Worm (Caenorhabditis elegans) whole organism, L4/young adult: ENCODE measurements around the gene F22B5.6.
"Not testable (repeated sequence)": the region's sequence is repeated elsewhere in the genome, so short reads cannot be mapped to it uniquely, and the experiment has no call there.

Experiments
- W03F9.2 ChIP-seq: fragments of 150-350 bp; optimal IDR thresholded peaks from 2 replicates; lab custom pipeline; 2014; ENCODE audit warnings: missing biosample characterization, missing genetic modification characterization
- dao-5 ChIP-seq: sonication (generic microtip); optimal IDR thresholded peaks from 2 replicates; lab custom pipeline; 2016; ENCODE audit warnings: missing genotype, missing genetic modification characterization, moderate library complexity, missing compliant biosample characterization
- him-1 ChIP-seq: sonication (generic microtip); optimal IDR thresholded peaks from 2 replicates; lab custom pipeline; 2016; ENCODE audit warnings: missing genotype, missing genetic modification reagents, missing genetic modification characterization, missing compliant biosample characterization

Gene F22B5.6

DNA sequence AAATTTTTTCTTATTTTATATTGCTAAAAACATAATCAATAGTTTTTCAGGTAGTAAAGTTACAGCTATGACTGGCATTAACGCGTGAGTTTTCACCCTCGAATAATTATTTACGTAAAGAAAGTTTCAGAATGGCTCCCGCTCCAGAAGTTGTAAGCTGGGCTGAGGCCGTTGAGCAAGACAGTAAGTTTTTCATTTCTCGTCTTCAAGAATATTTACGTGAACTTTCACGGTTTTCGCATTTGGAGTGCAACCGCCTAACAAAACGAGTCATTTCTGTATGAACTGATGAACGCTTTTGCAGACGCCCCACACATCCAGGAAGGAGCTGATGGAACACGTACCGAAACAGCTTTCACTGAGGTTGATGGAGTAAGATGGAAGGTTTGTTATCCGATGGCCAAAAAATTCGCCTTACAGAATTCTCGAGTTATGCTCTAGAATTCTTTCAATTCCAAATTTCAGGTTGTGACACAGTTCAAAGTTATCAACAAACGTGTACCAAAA, 13.2 kb downstream of the F22B5.6 start, which contains the start of gene eif-3.G:
Gene eif-3.G, plus strand, starts transcription at position 51 of the 507 bp plus-strand sequence.
- no peak for TF ChIP-seq dao-5 (tag; lab: Kevin White, UChicago)
- TF ChIP-seq him-1 = no peak
- TF ChIP-seq W03F9.2 (tag; lab: Kevin White, UChicago) = no peak

DNA sequence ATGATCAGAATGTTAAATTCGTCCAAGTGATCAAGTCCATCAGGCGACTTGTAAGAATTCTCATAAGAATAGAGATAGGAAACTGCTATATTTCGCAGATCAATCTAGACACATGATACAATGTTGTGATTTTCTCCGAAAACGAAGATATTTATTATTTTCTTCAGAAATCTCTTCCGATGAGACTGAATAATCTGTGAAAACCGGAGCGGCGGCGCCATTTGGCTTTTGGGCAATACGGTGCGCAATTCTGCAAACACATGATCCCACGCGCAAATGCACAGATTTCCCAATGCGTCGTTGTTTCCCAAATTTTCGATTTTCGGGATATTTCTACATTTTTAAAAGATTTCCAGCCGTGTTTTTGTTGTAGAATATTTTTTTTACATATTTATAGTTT, 13.8 kb downstream of the F22B5.6 start:
- TF ChIP-seq dao-5 (tag; lab: Kevin White, UChicago) (no peak), W03F9.2 (tag; lab: Kevin White, UChicago) (peak; percentile 63)

DNA sequence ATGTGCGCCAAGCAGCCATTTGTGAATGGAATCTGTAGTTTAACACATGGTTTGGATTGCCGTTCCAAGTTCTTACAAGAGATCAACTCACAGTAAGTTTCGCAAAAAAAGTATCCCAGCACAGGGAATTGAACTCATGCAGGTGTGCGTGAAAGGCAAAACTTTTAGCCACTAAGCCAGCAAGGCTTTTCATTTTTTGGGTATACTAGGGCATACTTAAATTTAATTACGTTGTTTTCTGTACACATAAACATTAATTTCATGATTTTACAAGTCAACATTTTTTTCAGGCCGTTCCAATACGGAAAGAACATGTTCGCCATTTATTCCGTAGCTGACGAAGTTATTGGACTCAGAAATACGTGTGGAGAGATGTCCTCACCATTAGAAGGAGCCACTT, 14.5 kb downstream of the F22B5.6 start:
- TF ChIP-seq W03F9.2 (tag; lab: Kevin White, UChicago) (no peak), dao-5 (tag; lab: Kevin White, UChicago) (peak; percentile 86)

DNA sequence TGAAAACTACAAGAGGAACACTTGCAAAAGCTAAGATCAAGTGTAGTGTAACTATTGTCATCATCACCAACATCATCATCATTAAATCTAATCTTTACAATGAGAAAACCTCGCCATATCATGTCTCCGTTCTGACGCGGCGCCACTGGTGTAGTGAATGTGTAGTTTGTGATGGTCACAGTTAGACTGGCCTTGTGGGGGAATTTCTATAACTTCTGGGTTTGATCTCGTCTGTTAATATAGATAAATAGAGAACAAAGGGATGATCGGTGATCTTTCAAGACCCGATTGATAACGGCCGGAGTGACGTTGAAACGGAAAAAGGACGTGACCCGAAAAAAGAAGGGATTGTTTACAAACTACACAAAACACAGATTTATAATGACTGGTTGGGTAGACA, 15.2 kb downstream of the F22B5.6 start:
- TF ChIP-seq him-1 = no peak
- TF ChIP-seq W03F9.2 (tag; lab: Kevin White, UChicago) = no peak
- TF ChIP-seq dao-5 (tag; lab: Kevin White, UChicago) = no peak

DNA sequence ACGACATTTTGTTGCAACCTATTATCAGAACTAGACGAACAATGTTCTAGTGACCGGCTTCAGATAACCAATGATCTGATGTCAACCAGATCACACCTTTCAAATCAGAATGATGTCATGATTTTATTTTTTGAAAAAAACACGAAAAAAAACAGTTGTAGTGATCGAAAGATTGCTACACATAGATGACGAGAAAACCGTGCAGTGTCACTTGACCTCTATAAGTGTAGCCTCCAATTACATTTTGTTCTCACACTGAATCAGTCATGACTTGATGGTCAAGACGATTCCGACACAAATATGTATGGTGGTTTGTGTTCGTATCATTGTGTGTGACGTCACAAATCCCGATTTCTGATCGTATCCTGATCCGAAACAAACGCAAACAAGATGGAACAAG, 15.9 kb downstream of the F22B5.6 start:
- TF ChIP-seq him-1 = no peak
- TF ChIP-seq dao-5 (tag; lab: Kevin White, UChicago) = no peak
- no peak for TF ChIP-seq W03F9.2 (tag; lab: Kevin White, UChicago)

DNA sequence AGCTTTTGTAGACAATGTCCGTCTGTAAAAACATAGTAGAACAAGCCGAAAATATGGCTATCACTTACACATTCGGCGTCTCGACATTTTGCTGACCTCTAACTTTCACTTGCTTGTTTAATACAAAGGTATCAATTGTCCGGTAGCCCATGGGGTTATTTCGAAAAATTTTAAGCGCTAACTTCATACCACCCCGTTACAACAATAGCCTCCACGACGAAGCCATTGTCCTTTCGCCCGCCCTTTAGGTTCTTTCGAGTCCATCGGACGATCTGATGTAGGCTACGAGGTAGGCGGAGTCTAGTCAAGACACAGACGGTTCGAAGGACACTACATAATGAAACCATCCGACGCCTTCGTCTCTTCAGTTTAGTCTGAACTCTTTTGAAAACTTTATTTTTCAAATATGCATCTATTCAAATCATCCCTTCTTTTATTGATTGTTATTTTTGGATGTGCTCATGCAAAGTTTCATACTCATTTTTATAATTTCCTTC, 17.2 kb downstream of the F22B5.6 start, which contains the start of gene lips-10:
Gene lips-10, plus strand, starts transcription at position 378 of the 497 bp plus-strand sequence.
- TF ChIP-seq dao-5 (tag; lab: Kevin White, UChicago) (no peak), him-1 (no peak), W03F9.2 (tag; lab: Kevin White, UChicago) (no peak)

DNA sequence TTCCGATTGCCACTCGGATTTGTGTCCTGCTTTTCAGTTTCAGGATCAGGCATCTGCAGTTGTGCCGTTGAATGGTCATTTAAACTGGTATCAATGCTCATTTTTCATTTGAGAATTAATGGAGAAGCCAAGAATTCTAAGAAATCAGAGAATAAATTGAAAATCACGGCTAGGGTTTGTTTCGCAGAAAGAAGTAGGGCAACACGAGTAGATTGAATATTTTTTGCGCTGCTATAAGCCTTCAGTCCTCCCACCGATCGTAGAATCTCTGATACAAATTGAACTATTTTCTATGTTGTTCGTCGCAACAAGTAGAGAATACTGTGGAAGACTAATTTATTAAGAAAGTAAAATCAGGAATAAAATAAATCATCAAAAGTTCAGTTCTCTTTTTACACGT, 19.0 kb downstream of the F22B5.6 start, which contains the start of gene acp-3:
Gene acp-3, minus strand, starts transcription at position 101 of the 400 bp plus-strand sequence.
- no peak for TF ChIP-seq W03F9.2 (tag; lab: Kevin White, UChicago)
- TF ChIP-seq dao-5 (tag; lab: Kevin White, UChicago) = no peak
- no peak for TF ChIP-seq him-1

DNA sequence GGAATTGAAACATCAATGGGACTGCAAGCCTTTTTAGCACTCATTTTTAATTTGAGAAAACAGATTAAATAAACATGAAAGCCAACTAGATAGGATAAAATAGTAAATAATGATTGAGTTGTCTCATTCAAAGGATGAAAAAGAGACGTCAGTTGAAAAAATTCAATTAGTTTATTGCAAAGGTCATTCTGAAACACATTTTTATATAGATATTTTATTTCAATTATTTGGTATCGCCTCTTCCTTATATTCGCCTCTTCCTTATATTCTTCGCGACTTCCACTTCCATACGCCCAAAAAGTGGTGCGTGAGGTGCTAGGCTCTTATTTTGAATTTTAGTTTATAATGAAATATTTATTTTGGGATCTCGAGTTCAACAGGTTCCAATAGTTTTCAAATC, 21.0 kb downstream of the F22B5.6 start, which contains the start of gene acp-4:
Gene acp-4, minus strand, starts transcription at position 101 of the 400 bp plus-strand sequence.
- TF ChIP-seq him-1 (no peak), W03F9.2 (tag; lab: Kevin White, UChicago) (no peak), dao-5 (tag; lab: Kevin White, UChicago) (no peak)

DNA sequence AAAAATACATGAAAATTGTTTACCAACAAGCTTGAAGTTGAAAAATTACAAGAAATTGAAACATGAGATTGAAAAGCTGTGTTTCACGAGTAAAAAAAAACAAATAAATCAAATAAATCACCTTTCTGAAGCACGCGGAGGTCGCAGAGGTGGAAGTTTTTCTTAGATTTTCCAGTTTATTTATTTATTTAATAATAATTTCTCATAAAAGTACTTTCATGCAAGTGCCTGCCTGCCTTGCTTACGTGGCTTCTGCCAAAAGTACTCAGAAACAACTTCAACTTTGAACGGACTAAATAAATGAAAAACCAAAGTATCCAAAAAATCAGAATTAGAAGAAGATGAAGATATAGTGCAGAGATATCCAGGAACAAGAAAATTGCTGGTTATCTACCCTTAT, 24.0 kb downstream of the F22B5.6 start, which contains the start of gene acp-2:
Gene acp-2, minus strand, starts transcription at position 101 of the 400 bp plus-strand sequence.
- TF ChIP-seq him-1 (no peak), W03F9.2 (tag; lab: Kevin White, UChicago) (no peak), dao-5 (tag; lab: Kevin White, UChicago) (no peak)

DNA sequence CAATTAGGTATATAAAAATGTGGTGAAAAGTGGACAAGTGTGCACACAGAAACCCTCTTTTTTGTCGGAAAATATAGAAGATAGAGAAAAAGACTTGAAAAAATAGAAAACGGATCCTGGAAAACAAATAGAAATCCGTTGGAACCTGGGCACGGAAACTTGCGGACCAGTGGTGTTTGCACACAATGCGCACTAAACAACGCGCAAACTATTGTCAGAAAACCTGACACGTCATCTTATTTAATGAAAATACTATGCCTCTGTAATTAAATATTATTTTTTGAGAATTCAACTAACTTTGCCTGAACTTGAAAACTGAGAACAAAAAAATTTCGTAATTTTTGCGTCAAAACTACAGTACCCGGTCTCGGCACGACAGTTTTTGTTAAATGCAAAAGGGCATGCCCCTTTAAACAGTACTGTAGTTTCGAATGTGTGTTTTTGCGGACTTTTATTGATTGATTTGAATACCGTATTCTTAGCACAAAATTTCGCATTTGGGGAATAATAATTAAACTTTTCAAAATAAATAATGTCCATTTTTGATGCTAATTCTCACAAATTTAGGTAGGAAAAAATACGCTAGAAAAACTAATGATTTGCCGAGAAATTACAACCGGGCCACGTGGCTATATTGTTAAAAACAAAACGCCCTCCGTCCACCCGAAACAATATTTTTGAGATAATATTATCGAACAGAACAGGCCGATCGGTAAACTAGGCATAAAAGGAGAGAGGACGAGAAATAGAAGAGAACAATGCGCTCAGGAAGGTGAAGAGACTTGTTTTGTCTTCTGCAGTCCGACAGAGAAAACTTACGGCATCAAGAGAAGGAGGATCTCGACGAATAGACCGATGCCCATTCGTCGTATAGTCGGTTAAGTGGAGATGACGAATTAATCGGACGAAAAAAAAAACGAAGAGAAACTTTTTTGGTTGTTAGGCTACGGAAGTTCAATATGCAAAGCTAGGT, 26.8 kb downstream of the F22B5.6 start:
- TF ChIP-seq W03F9.2 (tag; lab: Kevin White, UChicago) = peak; percentile 31
- no peak for TF ChIP-seq dao-5 (tag; lab: Kevin White, UChicago)

DNA sequence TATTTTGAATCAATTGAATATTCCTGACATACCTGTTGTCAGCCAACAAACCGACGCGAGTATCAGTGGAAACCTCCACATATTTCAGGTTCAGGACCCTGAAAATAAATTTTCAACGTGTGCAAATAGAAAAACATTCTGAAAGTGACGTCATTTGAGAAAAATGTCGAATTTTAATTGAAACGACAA, 27.3 kb downstream of the F22B5.6 start, which contains the start of gene F14E5.2:
Gene F14E5.2, minus strand, starts transcription at position 101 of the 189 bp plus-strand sequence.
- no peak for TF ChIP-seq W03F9.2 (tag; lab: Kevin White, UChicago)
- TF ChIP-seq him-1 = no peak
- no peak for TF ChIP-seq dao-5 (tag; lab: Kevin White, UChicago)

DNA sequence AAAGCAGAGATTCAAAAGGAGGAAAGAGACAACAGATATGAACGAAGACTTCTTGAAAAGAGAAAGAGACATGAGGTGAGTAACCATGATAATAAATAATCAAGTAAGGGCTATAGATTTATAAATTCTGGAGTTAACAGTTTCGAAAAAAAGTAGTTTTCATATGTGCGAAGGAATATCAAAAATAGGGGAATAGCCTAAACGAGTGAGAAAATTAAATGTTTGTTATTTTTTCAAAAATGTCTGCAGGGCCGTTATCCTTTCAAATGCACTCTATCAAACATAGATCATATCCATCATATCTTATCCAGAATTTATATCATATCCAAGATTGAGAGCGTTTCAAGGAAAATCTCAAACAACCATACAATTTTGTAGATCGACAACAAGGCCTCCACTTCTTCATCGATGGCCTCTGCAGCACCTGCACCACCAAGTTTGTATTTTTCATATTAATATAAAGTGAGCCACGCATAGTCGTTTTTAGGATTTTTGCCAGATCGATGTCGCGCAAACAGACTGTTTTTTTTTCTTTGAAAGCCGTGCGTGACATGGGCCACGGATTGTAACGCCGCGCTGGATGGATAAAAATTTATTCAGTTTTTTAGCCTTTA, 35.1 kb downstream of the F22B5.6 start:
- TF ChIP-seq W03F9.2 (tag; lab: Kevin White, UChicago) = no peak
- TF ChIP-seq him-1 = no peak
- TF ChIP-seq dao-5 (tag; lab: Kevin White, UChicago) = no peak

DNA sequence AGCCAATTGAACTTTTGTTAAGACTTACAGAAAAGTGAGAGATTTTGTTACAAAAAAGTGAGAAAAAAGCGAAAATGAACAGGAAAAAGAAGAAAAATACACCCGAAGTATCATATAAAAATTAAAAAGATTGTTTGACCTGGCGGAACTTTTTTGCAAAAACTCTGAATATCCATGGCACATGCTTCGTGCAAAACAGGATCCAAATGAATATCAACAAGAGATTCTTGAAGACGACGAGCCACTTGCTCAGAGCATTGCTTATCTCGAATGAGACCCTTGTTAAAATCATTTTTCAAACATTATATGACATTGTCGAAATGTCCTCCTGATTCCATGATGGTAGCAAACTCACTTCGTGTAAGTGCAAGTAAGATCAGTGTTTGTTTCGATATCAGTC, 36.2 kb downstream of the F22B5.6 start, which contains the start of gene F14E5.8:
Gene F14E5.8, plus strand, starts transcription at position 301 of the 400 bp plus-strand sequence.
- not testable (repeated sequence) for TF ChIP-seq W03F9.2 (tag; lab: Kevin White, UChicago); him-1; dao-5 (tag; lab: Kevin White, UChicago)
